Worm (Caenorhabditis elegans) whole organism, L1 larva: Measurements from ENCODE around the gene ncx-3.

ENCODE experiments used
- aly-2 ChIP-seq: fragments of 150-350 bp; optimal IDR thresholded peaks from 2 replicates; lab custom pipeline; 2014; ENCODE audit warnings: missing biosample characterization, missing genetic modification characterization
- ceh-82 ChIP-seq, 3 experiments: fragments of 150-350 bp in 1 of 3; sonication (generic microtip) in 2 of 3; optimal IDR thresholded peaks; 2 replicates each; lab custom pipeline; 2014 to 2017; ENCODE audit warnings: missing biosample characterization in 3 of 3, missing genetic modification characterization in 3 of 3
- ces-1 ChIP-seq: fragments of 150-350 bp; optimal IDR thresholded peaks from 2 replicates; lab custom pipeline; 2014; ENCODE audit warnings: missing biosample characterization, missing genetic modification reagents, missing genetic modification characterization
- dpl-1 ChIP-seq, 3 experiments: fragments of 150-350 bp in 2 of 3; sonication (generic microtip) in 1 of 3; optimal IDR thresholded peaks; 2 replicates each; lab custom pipeline; 2014 to 2017; ENCODE audit warnings: missing biosample characterization in 3 of 3, missing genetic modification characterization in 3 of 3, missing genetic modification reagents in 3 of 3
- efl-1 ChIP-seq, 4 experiments: fragments of 150-350 bp; optimal IDR thresholded peaks in 3 of 4; peaks in 1 of 4; 1 replicate in 1 of 4; 2 replicates in 3 of 4; lab custom pipeline; 2014; ENCODE audit warnings: missing biosample characterization in 2 of 4, missing genetic modification characterization in 2 of 4, missing genetic modification reagents in 2 of 4
- elt-3 ChIP-seq, 6 experiments: fragments of 150-350 bp in 1 of 6; sonication (generic microtip); optimal IDR thresholded peaks; 2 replicates each; lab custom pipeline; 2017 to 2018; ENCODE audit warnings: missing biosample characterization in 6 of 6, missing genetic modification characterization in 6 of 6, inconsistent platforms in 1 of 6
- fkh-8 ChIP-seq: sonication (generic microtip); optimal IDR thresholded peaks from 2 replicates; lab custom pipeline; 2016; ENCODE audit warnings: mild to moderate bottlenecking, missing genetic modification characterization, missing compliant biosample characterization
- fos-1 ChIP-seq: fragments of 150-350 bp; optimal IDR thresholded peaks from 2 replicates; lab custom pipeline; 2014; ENCODE audit warnings: missing biosample characterization, missing genetic modification characterization
- grh-1 ChIP-seq: fragments of 200-800 bp; sonication (Bioruptor generic); IDR thresholded peaks from 2 replicates; pipeline ENCODE4 v1.3.6; 2022; ENCODE audit warnings: missing genetic modification reagents, missing genetic modification characterization, missing compliant biosample characterization
- hlh-17 ChIP-seq: fragments of 200-800 bp; sonication (Bioruptor generic); optimal IDR thresholded peaks from 2 replicates; lab custom pipeline; 2018; ENCODE audit warnings: missing genetic modification characterization, mild to moderate bottlenecking, missing compliant biosample characterization, moderate library complexity, borderline replicate concordance
- isw-1 ChIP-seq: fragments of 200-800 bp; sonication (Bioruptor generic); IDR thresholded peaks from 2 replicates; pipeline ENCODE4 v1.3.6; 2022; ENCODE audit warnings: missing genetic modification characterization, missing compliant biosample characterization
- jun-1 ChIP-seq: fragments of 150-350 bp; optimal IDR thresholded peaks from 2 replicates; lab custom pipeline; 2014; ENCODE audit warnings: missing biosample characterization, missing genetic modification reagents, missing genetic modification characterization
- lin-13 ChIP-seq: fragments of 150-350 bp; optimal IDR thresholded peaks from 2 replicates; lab custom pipeline; 2014; ENCODE audit warnings: missing biosample characterization, missing genetic modification reagents, missing genetic modification characterization
- lin-14 ChIP-seq: fragments of 200-800 bp; sonication (Bioruptor generic); optimal IDR thresholded peaks from 2 replicates; lab custom pipeline; 2018; ENCODE audit warnings: mild to moderate bottlenecking, missing genetic modification characterization, moderate library complexity, missing compliant biosample characterization
- lin-15B ChIP-seq: fragments of 150-350 bp; sonication (generic microtip); optimal IDR thresholded peaks from 3 replicates; lab custom pipeline; 2014; ENCODE audit warnings: missing biosample characterization, missing genetic modification characterization
- lin-35 ChIP-seq, 2 experiments: fragments of 150-350 bp; optimal IDR thresholded peaks; 2 replicates each; lab custom pipeline; 2014; ENCODE audit warnings: missing biosample characterization in 2 of 2, missing genetic modification characterization in 2 of 2, missing genetic modification reagents in 2 of 2
- lsy-2 ChIP-seq, 2 experiments: fragments of 150-350 bp; optimal IDR thresholded peaks; 2 replicates each; lab custom pipeline; 2014; ENCODE audit warnings: missing biosample characterization in 2 of 2, missing genetic modification characterization in 2 of 2
- mef-2 ChIP-seq: fragments of 150-350 bp; optimal IDR thresholded peaks from 2 replicates; lab custom pipeline; 2014; ENCODE audit warnings: missing biosample characterization, missing genetic modification characterization
- nhr-12 ChIP-seq: sonication (generic microtip); optimal IDR thresholded peaks from 2 replicates; lab custom pipeline; 2017; ENCODE audit warnings: missing biosample characterization, missing genetic modification characterization
- nhr-20 ChIP-seq: sonication (generic microtip); optimal IDR thresholded peaks from 2 replicates; lab custom pipeline; 2016; ENCODE audit warnings: mild to moderate bottlenecking, missing genetic modification characterization, missing compliant biosample characterization
- nhr-28 ChIP-seq: fragments of 150-350 bp; optimal IDR thresholded peaks from 2 replicates; lab custom pipeline; 2014; ENCODE audit warnings: missing biosample characterization, missing genetic modification characterization
- nhr-76 ChIP-seq: sonication (generic microtip); optimal IDR thresholded peaks from 2 replicates; lab custom pipeline; 2017; ENCODE audit warnings: missing biosample characterization, missing genetic modification characterization
- nhr-90 ChIP-seq: sonication (generic microtip); optimal IDR thresholded peaks from 2 replicates; lab custom pipeline; 2016; ENCODE audit warnings: mild to moderate bottlenecking, missing genetic modification characterization, missing compliant biosample characterization; ENCODE audit not compliant: poor library complexity
- rnt-1 ChIP-seq: sonication (generic microtip); optimal IDR thresholded peaks from 2 replicates; lab custom pipeline; 2016; ENCODE audit warnings: mild to moderate bottlenecking, missing genetic modification characterization, moderate library complexity, missing compliant biosample characterization
- sptf-1 ChIP-seq: fragments of 150-350 bp; optimal IDR thresholded peaks from 2 replicates; lab custom pipeline; 2014; ENCODE audit warnings: missing biosample characterization, missing genetic modification characterization
- unc-30 ChIP-seq: sonication (generic microtip); optimal IDR thresholded peaks from 2 replicates; lab custom pipeline; 2017; ENCODE audit warnings: missing biosample characterization, missing genetic modification characterization
- vab-15 ChIP-seq: sonication (generic microtip); optimal IDR thresholded peaks from 2 replicates; lab custom pipeline; 2017; ENCODE audit warnings: missing genotype, mild to moderate bottlenecking, missing genetic modification characterization, missing compliant biosample characterization
- zag-1 ChIP-seq: fragments of 150-350 bp; optimal IDR thresholded peaks from 2 replicates; lab custom pipeline; 2014; ENCODE audit warnings: missing biosample characterization, missing genetic modification characterization
- zip-4 ChIP-seq: fragments of 200-800 bp; sonication (Bioruptor generic); optimal IDR thresholded peaks from 2 replicates; lab custom pipeline; 2018; ENCODE audit warnings: mild to moderate bottlenecking, missing genetic modification characterization, moderate library complexity, missing compliant biosample characterization
- ztf-4 ChIP-seq: fragments of 150-350 bp; optimal IDR thresholded peaks from 2 replicates; lab custom pipeline; 2014; ENCODE audit warnings: missing biosample characterization, missing genetic modification characterization

Gene ncx-3

DNA sequence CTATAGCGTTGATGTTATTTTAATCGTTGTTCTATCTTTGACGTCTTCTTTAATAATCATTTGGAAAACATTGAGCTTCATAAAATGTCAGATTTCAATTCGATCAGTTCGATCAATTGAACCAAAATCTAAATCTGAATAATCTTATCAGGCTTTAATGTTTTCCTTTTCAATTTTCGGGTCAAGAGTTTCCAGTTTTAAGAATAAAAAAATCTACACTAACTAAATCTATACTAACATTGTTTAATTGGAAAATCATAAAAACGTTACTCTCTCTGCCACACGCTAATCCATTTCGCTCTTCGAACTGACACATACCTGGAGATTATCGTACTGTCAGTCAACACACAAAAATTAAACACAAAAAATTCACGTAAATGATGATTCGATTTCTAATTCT is 47.8 kb downstream of the ncx-3 start, which contains the start of gene T25B9.11:
TSS of gene T25B9.11 (plus strand) at position 301 of the 400 bp plus-strand sequence.
- TF ChIP-seq hlh-17 (GFP tag; lab: Kevin White, UChicago) (no peak), vab-15 (tag; lab: Kevin White, UChicago) (no peak), nhr-12 (tag; lab: Kevin White, UChicago) (no peak), fos-1 (tag; lab: Kevin White, UChicago) (no peak), isw-1 (no peak), elt-3 (tag; optimal IDR thresholded peaks at IDR 0.05; lab: Kevin White, UChicago) (no peak), ceh-82 (tag; optimal IDR thresholded peaks at IDR 0.05; lab: Kevin White, UChicago) (no peak)

DNA sequence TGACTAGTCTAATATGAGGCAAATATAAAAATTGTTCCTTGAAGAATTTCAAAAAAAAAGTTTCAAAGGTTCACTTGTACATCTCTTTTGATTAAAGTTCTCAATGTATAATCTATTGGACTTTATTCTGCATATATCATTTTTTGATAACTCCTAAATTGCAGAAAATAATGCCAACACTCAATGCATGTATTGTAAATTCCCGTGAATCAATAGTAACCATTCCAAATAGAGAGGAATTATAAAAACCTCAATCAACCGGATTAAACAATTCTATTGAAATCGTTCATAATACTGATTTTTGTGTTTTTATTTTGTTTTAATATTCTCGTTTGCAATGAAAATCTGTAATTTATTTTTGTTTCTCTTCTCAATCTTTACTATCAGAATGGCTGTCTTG is 48.6 kb downstream of the ncx-3 start, which contains the start of gene T25B9.12:
TSS of gene T25B9.12 (plus strand) at position 301 of the 400 bp plus-strand sequence.
- TF ChIP-seq nhr-76 (tag; lab: Kevin White, UChicago) (no peak), nhr-20 (tag; lab: Kevin White, UChicago) (no peak), mef-2 (tag; lab: Kevin White, UChicago) (no peak), sptf-1 (tag; lab: Kevin White, UChicago) (no peak), lsy-2 (tag; optimal IDR thresholded peaks at IDR 0.05; lab: Kevin White, UChicago) (no peak), lin-14 (no peak)

DNA sequence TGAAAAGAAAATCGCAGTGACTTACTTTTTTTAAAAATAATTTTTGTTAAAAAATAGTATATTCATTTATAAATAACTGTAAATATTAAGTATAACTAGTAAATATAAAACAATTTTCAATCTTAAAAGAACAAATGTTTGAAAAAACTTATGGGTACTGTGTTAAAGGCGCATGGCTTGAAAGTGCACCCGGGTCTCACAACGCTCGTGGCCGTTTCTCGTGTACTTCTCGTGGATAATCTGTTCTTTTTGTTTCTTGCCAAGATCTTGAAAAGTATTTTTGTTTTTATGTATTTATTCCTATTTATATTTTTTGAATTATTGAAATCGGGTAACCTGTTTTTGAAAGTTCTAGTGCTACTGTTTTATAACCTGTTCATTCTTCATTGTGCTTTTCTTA is 49.6 kb downstream of the ncx-3 start:
- TF ChIP-seq lin-15B (tag; lab: Kevin White, UChicago) (no peak), efl-1 (optimal IDR thresholded peaks at IDR 0.05; lab: Kevin White, UChicago) (no peak), efl-1 (GFP tag; optimal IDR thresholded peaks at IDR 0.05 in 1 of 2; lab: Kevin White, UChicago) (peak in 1 of 2 experiments; percentile 4)

DNA sequence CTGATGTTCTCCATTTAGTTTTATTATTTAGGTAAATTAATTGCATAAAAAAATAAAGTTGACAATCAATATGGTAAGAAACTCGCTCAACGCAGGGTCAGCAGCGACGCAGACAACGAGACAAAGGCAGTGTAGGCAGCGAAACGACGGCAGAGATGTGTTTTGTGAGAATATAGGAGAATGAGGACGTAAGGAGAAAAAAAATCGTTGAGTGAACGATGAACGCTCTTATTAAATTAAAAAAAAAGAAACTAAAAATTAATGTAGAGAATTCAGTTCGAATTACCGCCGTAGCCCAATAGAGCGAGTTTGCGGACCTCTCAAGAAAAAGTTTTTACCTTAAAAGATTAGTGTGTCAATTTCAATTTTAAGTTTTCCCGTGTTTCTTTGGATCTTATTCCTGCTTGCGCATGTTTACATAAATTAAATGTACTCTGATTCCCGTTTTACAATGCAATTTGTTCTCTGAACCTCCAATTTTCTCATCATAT is 51.7 kb downstream of the ncx-3 start, which contains the start of gene T25B9.8:
TSS of gene T25B9.8 (minus strand) at position 51 of the 491 bp plus-strand sequence.
- peak in 2 of 3 experiments; percentile 40 to 58 for TF ChIP-seq dpl-1 (GFP tag; optimal IDR thresholded peaks at IDR 0.05; lab: Kevin White, UChicago)
- peak in 1 of 2 experiments; percentile 42 for TF ChIP-seq efl-1 (optimal IDR thresholded peaks at IDR 0.05; lab: Kevin White, UChicago)
- TF ChIP-seq efl-1 (GFP tag; optimal IDR thresholded peaks at IDR 0.05 in 1 of 2; lab: Kevin White, UChicago), result peak; percentile 61 to 93
- TF ChIP-seq mef-2 (tag; lab: Kevin White, UChicago), result no peak
- TF ChIP-seq aly-2 (tag; lab: Kevin White, UChicago), result no peak
- TF ChIP-seq rnt-1 (tag; lab: Kevin White, UChicago), result peak; percentile 23
- no peak for TF ChIP-seq ces-1
- TF ChIP-seq nhr-90 (tag; lab: Kevin White, UChicago), result no peak
- peak; percentile 1 to 44 for TF ChIP-seq lin-35 (GFP tag; optimal IDR thresholded peaks at IDR 0.05; lab: Kevin White, UChicago)
- peak in 1 of 2 experiments; percentile 18 for TF ChIP-seq lsy-2 (tag; optimal IDR thresholded peaks at IDR 0.05; lab: Kevin White, UChicago)
- peak; percentile 19 for TF ChIP-seq lin-14
- TF ChIP-seq nhr-12 (tag; lab: Kevin White, UChicago), result no peak

DNA sequence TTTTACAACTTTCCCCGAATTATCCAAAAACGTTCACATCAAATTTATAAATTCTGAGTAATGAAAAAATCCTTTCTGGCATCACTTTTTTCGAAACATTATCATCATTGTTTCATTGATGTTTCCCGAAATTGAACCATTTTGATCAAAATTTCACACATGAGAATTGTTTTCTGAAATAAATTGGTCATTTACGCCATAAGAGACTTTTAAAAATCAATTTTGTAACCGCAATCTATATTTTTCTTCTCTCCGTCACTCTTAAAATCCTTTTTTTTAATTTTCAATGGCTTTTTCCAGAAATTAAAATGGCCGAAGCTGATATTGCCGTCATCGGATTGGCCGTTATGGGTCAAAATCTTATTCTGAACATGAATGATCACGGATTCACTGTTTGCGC is 52.9 kb downstream of the ncx-3 start, which contains the start of gene T25B9.9:
TSS of gene T25B9.9 (plus strand) at position 301 of the 400 bp plus-strand sequence.
- TF ChIP-seq fkh-8 (tag; lab: Kevin White, UChicago) (no peak), lin-13 (GFP tag; lab: Kevin White, UChicago) (no peak), nhr-28 (no peak), unc-30 (no peak), lin-14 (no peak), zip-4 (GFP tag; lab: Kevin White, UChicago) (no peak), sptf-1 (tag; lab: Kevin White, UChicago) (no peak), ztf-4 (no peak), jun-1 (tag; lab: Kevin White, UChicago) (no peak), grh-1 (no peak), efl-1 (optimal IDR thresholded peaks at IDR 0.05; lab: Kevin White, UChicago) (no peak), efl-1 (GFP tag; optimal IDR thresholded peaks at IDR 0.05 in 1 of 2; lab: Kevin White, UChicago) (no peak), zag-1 (tag; lab: Kevin White, UChicago) (no peak)
- TF ChIP-seq, all 84 proteins: peak for 0
